Worm (Caenorhabditis elegans) whole organism, L2 larva: Measurements from ENCODE around the gene gtbp-1.
A peak's percentile ranks its signal among the peaks of the same experiment; 100 is the strongest.

Experiments
- C34F6.9 ChIP-seq: fragments of 150-350 bp; optimal IDR thresholded peaks from 2 replicates; lab custom pipeline; 2014; ENCODE audit warnings: missing biosample characterization, missing genetic modification characterization
- F13H6.1 ChIP-seq: sonication (generic microtip); optimal IDR thresholded peaks from 2 replicates; lab custom pipeline; 2016; ENCODE audit warnings: missing genetic modification characterization, missing compliant biosample characterization
- R02D3.7 ChIP-seq: fragments of 150-350 bp; optimal IDR thresholded peaks from 2 replicates; lab custom pipeline; 2014; ENCODE audit warnings: missing biosample characterization, missing genetic modification characterization
- alr-1 ChIP-seq: fragments of 150-350 bp; optimal IDR thresholded peaks from 2 replicates; lab custom pipeline; 2014; ENCODE audit warnings: missing biosample characterization, missing genetic modification characterization
- aly-2 ChIP-seq: fragments of 150-350 bp; optimal IDR thresholded peaks from 2 replicates; lab custom pipeline; 2014; ENCODE audit warnings: missing biosample characterization, missing genetic modification characterization
- ama-1 ChIP-seq: fragments of 150-350 bp; optimal IDR thresholded peaks from 2 replicates; lab custom pipeline; 2018; ENCODE audit warnings: inconsistent platforms
- blmp-1 ChIP-seq: sonication (generic microtip); optimal IDR thresholded peaks from 2 replicates; lab custom pipeline; 2017; ENCODE audit warnings: missing genetic modification characterization, mild to moderate bottlenecking, missing compliant biosample characterization, antibody characterized with exemption, moderate library complexity; ENCODE audit not compliant: insufficient read depth
- ceh-16 ChIP-seq: fragments of 150-350 bp; optimal IDR thresholded peaks from 2 replicates; lab custom pipeline; 2014; ENCODE audit warnings: missing biosample characterization, missing genetic modification characterization
- crh-2 ChIP-seq: sonication (generic microtip); optimal IDR thresholded peaks from 2 replicates; lab custom pipeline; 2017; ENCODE audit warnings: missing biosample characterization, missing genetic modification characterization
- dmd-4 ChIP-seq: sonication (generic microtip); optimal IDR thresholded peaks from 2 replicates; lab custom pipeline; 2017; ENCODE audit warnings: missing biosample characterization, missing genetic modification characterization
- egl-27 ChIP-seq: sonication (generic microtip); optimal IDR thresholded peaks from 3 replicates; lab custom pipeline; 2017; ENCODE audit warnings: missing biosample characterization, missing genetic modification reagents, missing genetic modification characterization
- elt-3 ChIP-seq: sonication (generic microtip); optimal IDR thresholded peaks from 2 replicates; lab custom pipeline; 2017; ENCODE audit warnings: missing biosample characterization, missing genetic modification characterization
- fos-1 ChIP-seq: fragments of 150-350 bp; optimal IDR thresholded peaks from 2 replicates; lab custom pipeline; 2014; ENCODE audit warnings: missing biosample characterization, missing genetic modification characterization
- gmeb-1 ChIP-seq: fragments of 150-350 bp; optimal IDR thresholded peaks from 2 replicates; lab custom pipeline; 2014; ENCODE audit warnings: missing biosample characterization, missing genetic modification characterization
- lin-13 ChIP-seq: fragments of 150-350 bp; optimal IDR thresholded peaks from 2 replicates; lab custom pipeline; 2014; ENCODE audit warnings: missing biosample characterization, missing genetic modification reagents, missing genetic modification characterization
- lsy-2 ChIP-seq, 2 experiments: fragments of 150-350 bp in 1 of 2; sonication (generic microtip) in 1 of 2; optimal IDR thresholded peaks; 2 replicates each; lab custom pipeline; 2014 to 2017; ENCODE audit warnings: missing biosample characterization in 2 of 2, missing genetic modification characterization in 2 of 2
- mab-5 ChIP-seq: fragments of 150-350 bp; optimal IDR thresholded peaks from 2 replicates; lab custom pipeline; 2014; ENCODE audit warnings: missing biosample characterization, missing genetic modification characterization
- mbf-1 ChIP-seq: sonication (generic microtip); optimal IDR thresholded peaks from 2 replicates; lab custom pipeline; 2017; ENCODE audit warnings: missing biosample characterization, missing genetic modification characterization
- mdl-1 ChIP-seq, 2 experiments: fragments of 150-350 bp in 1 of 2; sonication (generic microtip) in 1 of 2; optimal IDR thresholded peaks; 2 replicates each; lab custom pipeline; 2017; ENCODE audit warnings: missing biosample characterization in 2 of 2, missing genetic modification characterization in 2 of 2
- nhr-11 ChIP-seq: fragments of 150-350 bp; optimal IDR thresholded peaks from 2 replicates; lab custom pipeline; 2014; ENCODE audit warnings: missing biosample characterization, missing genetic modification characterization
- nhr-12 ChIP-seq: fragments of 150-350 bp; optimal IDR thresholded peaks from 2 replicates; lab custom pipeline; 2014; ENCODE audit warnings: missing biosample characterization, missing genetic modification characterization
- nhr-129 ChIP-seq: fragments of 150-350 bp; optimal IDR thresholded peaks from 2 replicates; lab custom pipeline; 2014; ENCODE audit warnings: missing biosample characterization, missing genetic modification characterization
- nhr-23 ChIP-seq: fragments of 150-350 bp; optimal IDR thresholded peaks from 2 replicates; lab custom pipeline; 2014; ENCODE audit warnings: missing biosample characterization, missing genetic modification reagents, missing genetic modification characterization
- nhr-237 ChIP-seq: fragments of 150-350 bp; optimal IDR thresholded peaks from 2 replicates; lab custom pipeline; 2014; ENCODE audit warnings: missing biosample characterization, missing genetic modification characterization
- nhr-25 ChIP-seq: fragments of 150-350 bp; sonication (generic microtip); optimal IDR thresholded peaks from 3 replicates; lab custom pipeline; 2014; ENCODE audit warnings: missing biosample characterization, missing genetic modification characterization
- nhr-6 ChIP-seq: fragments of 150-350 bp; optimal IDR thresholded peaks from 2 replicates; lab custom pipeline; 2014; ENCODE audit warnings: missing biosample characterization, missing genetic modification characterization
- nhr-77 ChIP-seq: fragments of 150-350 bp; optimal IDR thresholded peaks from 2 replicates; lab custom pipeline; 2014; ENCODE audit warnings: missing biosample characterization, missing genetic modification characterization
- sem-4 ChIP-seq: fragments of 150-350 bp; optimal IDR thresholded peaks from 2 replicates; lab custom pipeline; 2014; ENCODE audit warnings: missing biosample characterization, missing genetic modification reagents, missing genetic modification characterization
- skn-1 ChIP-seq: sonication (generic microtip); optimal IDR thresholded peaks from 2 replicates; lab custom pipeline; 2017; ENCODE audit warnings: missing biosample characterization, missing genetic modification characterization
- sma-3 ChIP-seq: sonication (generic microtip); optimal IDR thresholded peaks from 2 replicates; lab custom pipeline; 2016; ENCODE audit warnings: missing genetic modification reagents, missing genetic modification characterization, missing compliant biosample characterization
- sma-9 ChIP-seq, 2 experiments: fragments of 150-350 bp in 1 of 2; sonication (generic microtip) in 1 of 2; optimal IDR thresholded peaks; 2 replicates each; lab custom pipeline; 2014 to 2016; ENCODE audit warnings: missing genetic modification characterization in 2 of 2, mild to moderate bottlenecking in 1 of 2, missing biosample characterization in 1 of 2, missing compliant biosample characterization in 1 of 2, missing genetic modification reagents in 1 of 2, moderate library complexity in 1 of 2
- unc-55 ChIP-seq: fragments of 150-350 bp; sonication (generic microtip); optimal IDR thresholded peaks from 3 replicates; lab custom pipeline; 2014; ENCODE audit warnings: missing biosample characterization, missing genetic modification reagents, missing genetic modification characterization
- unc-62 ChIP-seq: fragments of 150-350 bp; optimal IDR thresholded peaks from 2 replicates; lab custom pipeline; 2014; ENCODE audit warnings: missing biosample characterization, missing genetic modification reagents, missing genetic modification characterization
- ztf-11 ChIP-seq: sonication (generic microtip); optimal IDR thresholded peaks from 2 replicates; lab custom pipeline; 2017; ENCODE audit warnings: missing biosample characterization, missing genetic modification characterization

The gtbp-1 gene

ce11 chrIV:10144909-10145308, 16.2 kb upstream of the gtbp-1 start:
- TF ChIP-seq mab-5 (tag; lab: Kevin White, UChicago) (no peak), egl-27 (tag; lab: Kevin White, UChicago) (no peak), nhr-6 (no peak)

DNA sequence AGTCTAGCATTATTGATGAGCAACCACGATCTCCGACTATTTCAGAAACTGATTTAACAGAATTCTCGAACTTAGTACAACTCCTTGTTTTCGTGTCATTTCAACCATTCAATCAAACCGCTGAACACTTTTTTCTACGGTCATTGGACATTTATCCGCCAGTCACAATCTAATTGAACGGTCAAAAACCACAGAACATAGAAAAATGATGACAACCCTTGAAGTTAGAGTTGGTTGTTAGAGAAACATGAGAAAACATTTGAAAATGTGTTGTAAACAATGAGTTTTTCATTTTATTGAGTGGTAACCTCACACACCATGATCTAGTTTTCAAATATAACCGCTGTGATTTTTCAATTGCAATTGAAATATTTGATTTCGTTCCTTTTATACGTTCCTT, 15.7 kb upstream of the gtbp-1 start:
- TF ChIP-seq skn-1 (peak; percentile 78), nhr-237 (tag; lab: Kevin White, UChicago) (no peak)
- TF ChIP-seq, all 48 proteins: peak for 1

ce11 chrIV:10143640-10144039, 14.9 kb upstream of the gtbp-1 start, which contains the start of gene msp-38:
msp-38 (minus strand) TSS chrIV:10143740.
- no peak for TF ChIP-seq nhr-6
- TF ChIP-seq nhr-11 (tag; lab: Kevin White, UChicago) = no peak
- TF ChIP-seq ama-1 (lab: Kevin White, UChicago) = no peak
- no peak for TF ChIP-seq aly-2 (tag; lab: Kevin White, UChicago)
- no peak for TF ChIP-seq alr-1
- no peak for TF ChIP-seq C34F6.9 (tag; lab: Kevin White, UChicago)
- TF ChIP-seq lsy-2 (tag; optimal IDR thresholded peaks at IDR 0.05; lab: Kevin White, UChicago) = no peak
- no peak for TF ChIP-seq nhr-237 (tag; lab: Kevin White, UChicago)
- no peak for TF ChIP-seq ceh-16 (tag; lab: Kevin White, UChicago)
- TF ChIP-seq elt-3 (tag; lab: Kevin White, UChicago) = no peak
- TF ChIP-seq mab-5 (tag; lab: Kevin White, UChicago) = no peak
- no peak for TF ChIP-seq nhr-12 (tag; lab: Kevin White, UChicago)
- no peak for TF ChIP-seq unc-62 (GFP tag; lab: Kevin White, UChicago)
- TF ChIP-seq crh-2 (tag; lab: Kevin White, UChicago) = no peak
- TF ChIP-seq lin-13 (GFP tag; lab: Kevin White, UChicago) = no peak
- no peak for TF ChIP-seq fos-1 (tag; lab: Kevin White, UChicago)

DNA sequence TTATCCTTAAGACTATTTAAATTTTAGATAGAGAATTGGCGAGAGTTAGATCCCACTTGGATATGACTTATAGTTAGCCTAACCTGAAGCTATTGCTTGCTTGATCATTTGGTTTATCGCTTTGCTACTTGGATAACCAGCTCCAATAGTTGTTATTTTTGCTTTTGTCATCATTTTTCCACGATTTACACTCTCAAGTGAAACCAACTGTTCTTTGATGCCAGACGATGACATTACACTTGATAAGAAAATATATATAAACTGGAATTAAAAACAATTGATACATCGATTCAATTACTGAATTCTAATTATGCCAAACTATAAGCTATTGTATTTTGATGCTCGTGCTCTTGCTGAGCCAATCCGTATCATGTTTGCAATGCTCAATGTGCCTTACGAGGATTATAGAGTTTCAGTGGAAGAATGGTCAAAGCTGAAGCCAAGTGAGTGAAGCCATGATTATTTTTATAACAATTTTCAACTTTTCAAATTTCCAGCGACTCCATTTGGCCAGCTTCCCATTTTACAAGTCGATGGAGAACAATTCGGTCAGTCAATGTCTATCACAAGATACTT, 13.3 kb upstream of the gtbp-1 start, which contains the start of the genes gst-2, gst-4 and dhs-12:
Gene gst-2, minus strand, starts transcription at position 132 of the 576 bp plus-strand sequence.
Gene gst-4, plus strand, starts transcription at position 296 of the 576 bp plus-strand sequence.
Gene dhs-12, plus strand, starts transcription at position 526 of the 576 bp plus-strand sequence.
- peak; percentile 93 for TF ChIP-seq skn-1
- TF ChIP-seq alr-1 = no peak
- TF ChIP-seq, all 48 proteins: peak for 1

ce11 chrIV:10140143-10140542, 11.4 kb upstream of the gtbp-1 start, which contains the start of gene gst-3:
gst-3 (minus strand) TSS chrIV:10140243.
- TF ChIP-seq dmd-4 (tag; lab: Kevin White, UChicago) = no peak
- no peak for TF ChIP-seq nhr-23 (tag; lab: Kevin White, UChicago)
- no peak for TF ChIP-seq nhr-77
- TF ChIP-seq nhr-129 (tag; lab: Kevin White, UChicago) = no peak
- TF ChIP-seq egl-27 (tag; lab: Kevin White, UChicago) = no peak
- no peak for TF ChIP-seq F13H6.1 (tag; lab: Kevin White, UChicago)
- TF ChIP-seq nhr-237 (tag; lab: Kevin White, UChicago) = no peak
- no peak for TF ChIP-seq alr-1
- TF ChIP-seq lsy-2 (tag; optimal IDR thresholded peaks at IDR 0.05; lab: Kevin White, UChicago) = no peak
- no peak for TF ChIP-seq ama-1 (lab: Kevin White, UChicago)
- no peak for TF ChIP-seq R02D3.7
- no peak for TF ChIP-seq ztf-11 (tag; lab: Kevin White, UChicago)

DNA sequence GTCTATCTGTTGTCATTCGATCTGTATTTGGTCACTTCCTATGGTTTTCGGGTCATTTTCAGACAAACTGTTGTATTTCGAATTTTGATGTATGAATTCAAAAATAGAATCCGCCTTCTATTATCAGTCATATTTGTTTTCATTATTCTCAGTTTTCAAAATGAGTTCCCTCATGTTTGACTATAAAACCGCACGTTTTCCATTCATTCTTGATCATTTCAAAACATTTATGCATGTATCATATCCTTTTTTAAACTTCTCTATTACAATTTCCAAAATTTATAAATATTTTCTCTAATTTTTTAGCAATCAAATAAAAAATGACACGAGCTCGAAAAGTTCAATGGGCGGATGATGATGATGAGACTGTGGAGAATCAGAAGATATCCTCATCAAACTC, 9.0 kb upstream of the gtbp-1 start, which contains the start of gene K08F4.12:
Gene K08F4.12, plus strand, starts transcription at position 301 of the 400 bp plus-strand sequence.
- no peak for TF ChIP-seq gmeb-1 (tag; lab: Kevin White, UChicago)
- no peak for TF ChIP-seq nhr-129 (tag; lab: Kevin White, UChicago)
- no peak for TF ChIP-seq unc-55
- no peak for TF ChIP-seq skn-1
- no peak for TF ChIP-seq sem-4
- no peak for TF ChIP-seq lsy-2 (tag; optimal IDR thresholded peaks at IDR 0.05; lab: Kevin White, UChicago)
- no peak for TF ChIP-seq mbf-1 (tag; lab: Kevin White, UChicago)
- no peak for TF ChIP-seq blmp-1 (tag; lab: Kevin White, UChicago)
- TF ChIP-seq dmd-4 (tag; lab: Kevin White, UChicago) = no peak
- TF ChIP-seq sma-3 (GFP tag; lab: Kevin White, UChicago) = no peak
- no peak for TF ChIP-seq mdl-1 (tag; optimal IDR thresholded peaks at IDR 0.05; lab: Kevin White, UChicago)
- TF ChIP-seq fos-1 (tag; lab: Kevin White, UChicago) = no peak
- TF ChIP-seq nhr-25 = no peak
- no peak for TF ChIP-seq sma-9 (GFP tag; optimal IDR thresholded peaks at IDR 0.05; lab: Kevin White, UChicago)
- TF ChIP-seq sma-9 (tag; optimal IDR thresholded peaks at IDR 0.05; lab: Kevin White, UChicago) = no peak
- TF ChIP-seq nhr-77 = no peak
- TF ChIP-seq nhr-11 (tag; lab: Kevin White, UChicago) = no peak
- no peak for TF ChIP-seq nhr-23 (tag; lab: Kevin White, UChicago)
- TF ChIP-seq egl-27 (tag; lab: Kevin White, UChicago) = no peak
- TF ChIP-seq, all 48 proteins: peak for 0
